Worm (Caenorhabditis elegans) whole organism, L3 larva: ENCODE measurements around the gene T01H3.2.

ENCODE experiments used
- ama-1 ChIP-seq: fragments of 150-350 bp; optimal IDR thresholded peaks from 2 replicates; lab custom pipeline; 2018
- nhr-11 ChIP-seq: fragments of 150-350 bp; optimal IDR thresholded peaks from 2 replicates; lab custom pipeline; 2014; ENCODE audit warnings: missing biosample characterization, missing genetic modification characterization
- zag-1 ChIP-seq: fragments of 150-350 bp; optimal IDR thresholded peaks from 2 replicates; lab custom pipeline; 2014; ENCODE audit warnings: missing biosample characterization, missing genetic modification characterization

DNA sequence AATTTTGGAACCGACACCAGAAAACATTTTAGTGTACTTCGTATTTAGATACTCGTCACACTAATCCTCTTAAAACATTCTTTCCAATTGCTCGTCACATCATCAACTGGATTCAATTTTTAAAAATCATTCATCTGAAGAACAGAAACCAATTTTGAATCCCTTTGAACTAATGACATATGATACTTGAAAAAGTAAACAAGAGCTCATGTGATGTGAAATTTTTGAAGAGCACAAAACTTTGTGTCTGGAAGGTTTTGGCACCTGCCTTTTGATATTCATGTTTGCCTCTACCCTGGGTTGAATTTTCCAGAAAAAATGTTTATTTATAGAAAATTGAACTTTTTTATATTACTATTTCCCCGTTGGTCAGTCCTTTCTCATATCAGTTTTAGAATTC, 11.0 kb upstream of the T01H3.2 start:
- TF ChIP-seq ama-1 (lab: Kevin White, UChicago) (no peak), zag-1 (tag; lab: Kevin White, UChicago) (no peak), nhr-11 (tag; lab: Kevin White, UChicago) (no peak)
